Fruit fly (Drosophila melanogaster): Measurements from ENCODE around the gene sinah.

Gene sinah

DNA sequence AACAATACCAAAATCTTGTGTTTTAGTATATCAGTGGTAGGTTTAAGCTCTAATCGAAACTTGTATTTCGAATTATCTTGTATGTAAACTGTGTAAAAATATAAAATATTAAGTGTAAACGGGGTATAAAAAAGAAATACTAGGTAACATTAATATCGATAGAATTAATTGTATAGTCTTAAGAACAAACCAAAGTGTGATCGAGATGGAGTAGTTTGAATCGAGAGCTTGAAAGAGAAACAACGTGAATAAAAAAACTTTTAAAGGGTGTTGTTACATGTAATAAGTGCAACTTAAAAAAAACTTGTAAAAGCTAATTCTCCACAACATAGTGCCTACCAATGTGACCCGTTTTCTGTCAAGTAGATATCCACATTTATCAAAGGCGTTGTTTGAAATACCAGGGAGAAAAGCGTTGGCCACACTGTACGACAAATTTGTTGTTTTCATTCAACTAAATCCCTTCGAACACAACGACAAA lies 16.8 kb upstream of the sinah start, which contains the start of gene TSG101 (continued):
- peak; percentile 25 for TF ChIP-seq CG10267 (tag; optimal IDR thresholded peaks at IDR 0.05)
- TF ChIP-seq CG17802 (tag; optimal IDR thresholded peaks at IDR 0.05), result peak; percentile 17
- peak; percentile 16 for TF ChIP-seq Nf-YC (tag; optimal IDR thresholded peaks at IDR 0.05)
- no peak for TF ChIP-seq CG13424 (tag; optimal IDR thresholded peaks at IDR 0.05)
- peak; percentile 64 for TF ChIP-seq CG30020 (tag; optimal IDR thresholded peaks at IDR 0.05)
- no peak for TF ChIP-seq Nf-YA (GFP tag; IDR thresholded peaks at IDR 0.05)
- no peak for TF ChIP-seq sr (GFP tag; IDR thresholded peaks at IDR 0.05)
- no peak for TF ChIP-seq CG1792 (GFP tag; optimal IDR thresholded peaks at IDR 0.05)
- no peak for TF ChIP-seq CG18262 (tag; optimal IDR thresholded peaks at IDR 0.05)
- peak; percentile 22; the same call in 1 of the 2 replicates for TF ChIP-seq E2f2 (GFP tag; IDR thresholded peaks at IDR 0.05)
- TF ChIP-seq Sry-δ (GFP tag; optimal IDR thresholded peaks at IDR 0.05), result peak; percentile 54
- TF ChIP-seq Hr51 (GFP tag; optimal IDR thresholded peaks at IDR 0.05), result no peak
- TF ChIP-seq CG14860 (GFP tag; IDR thresholded peaks at IDR 0.05; ENCODE audit: partially characterized antibody), result 0 out of 3 replicates have a peak, but pooled peaks have one; percentile 21
- TF ChIP-seq inv (GFP tag; IDR thresholded peaks at IDR 0.05; ENCODE audit: partially characterized antibody), result peak; percentile 33; the same call in 1 of the 2 replicates
- no peak for TF ChIP-seq CG4282 (GFP tag; optimal IDR thresholded peaks at IDR 0.05)
- TF ChIP-seq ssp (GFP tag; IDR thresholded peaks at IDR 0.05), result peak; percentile 96
- TF ChIP-seq fu2 (GFP tag; optimal IDR thresholded peaks at IDR 0.05), result no peak
- no peak for TF ChIP-seq phol (tag; optimal IDR thresholded peaks at IDR 0.05)
- TF ChIP-seq CG18619 (GFP tag; optimal IDR thresholded peaks at IDR 0.05), result no peak
- no peak for TF ChIP-seq crp (GFP tag; optimal IDR thresholded peaks at IDR 0.05)
- TF ChIP-seq CG8924 (tag; optimal IDR thresholded peaks at IDR 0.05), result peak; percentile 4
- TF ChIP-seq row (GFP tag; IDR thresholded peaks at IDR 0.05), result peak; percentile 44
- TF ChIP-seq CG4424 (GFP tag; optimal IDR thresholded peaks at IDR 0.05), result no peak
- TF ChIP-seq gem (tag; optimal IDR thresholded peaks at IDR 0.05), result peak; percentile 29
- no peak for TF ChIP-seq CG4404 (GFP tag; IDR thresholded peaks at IDR 0.05)
- TF ChIP-seq CG5953 (GFP tag; IDR thresholded peaks at IDR 0.05), result no peak
- peak; percentile 51 for TF ChIP-seq CG16813 (GFP tag; IDR thresholded peaks at IDR 0.05; ENCODE audit: partially characterized antibody)
- TF ChIP-seq HmgD (GFP tag; optimal IDR thresholded peaks at IDR 0.05), result no peak
- TF ChIP-seq HLH54F (GFP tag; optimal IDR thresholded peaks at IDR 0.05), result no peak
- no peak for TF ChIP-seq Jarid2 (GFP tag; optimal IDR thresholded peaks at IDR 0.05)
- no peak for TF ChIP-seq Deaf1 (tag; optimal IDR thresholded peaks at IDR 0.05)
- TF ChIP-seq Max (GFP tag; optimal IDR thresholded peaks at IDR 0.05), result no peak
- TF ChIP-seq Dref (GFP tag; IDR thresholded peaks at IDR 0.05), result peak; percentile 49
- no peak for TF ChIP-seq PHDP (tag; optimal IDR thresholded peaks at IDR 0.05)
- TF ChIP-seq Dfd (GFP tag; optimal IDR thresholded peaks at IDR 0.05), result no peak
- TF ChIP-seq pzg (GFP tag; optimal IDR thresholded peaks at IDR 0.05), result peak; percentile 76
- no peak for TF ChIP-seq run (tag; optimal IDR thresholded peaks at IDR 0.05)
- peak; percentile 5 for TF ChIP-seq CG15601 (tag; optimal IDR thresholded peaks at IDR 0.05)
- TF ChIP-seq CG12071 (GFP tag; optimal IDR thresholded peaks at IDR 0.05), result no peak
- no peak for TF ChIP-seq ato (GFP tag; IDR thresholded peaks at IDR 0.05; ENCODE audit: partially characterized antibody)
- TF ChIP-seq amos (GFP tag; IDR thresholded peaks at IDR 0.05; ENCODE audit: partially characterized antibody), result 0 out of 2 replicates have a peak, but pooled peaks have one; percentile 17
- peak; percentile 41 for TF ChIP-seq trem (tag; optimal IDR thresholded peaks at IDR 0.05)
- TF ChIP-seq pfk (GFP tag; optimal IDR thresholded peaks at IDR 0.05), result no peak
- TF ChIP-seq dmrt11E (tag; optimal IDR thresholded peaks at IDR 0.05), result no peak
- TF ChIP-seq CG16863 (GFP tag; optimal IDR thresholded peaks at IDR 0.05), result no peak
- no peak for TF ChIP-seq CG13123 (GFP tag; optimal IDR thresholded peaks at IDR 0.05)
- TF ChIP-seq dan (GFP tag; IDR thresholded peaks at IDR 0.05), result no peak
